Fruit fly (Drosophila melanogaster) whole organism, pupa: ENCODE results near the gene Cyp12a5.
A peak's percentile ranks its signal among the peaks of the same experiment; 100 is the strongest.

ENCODE experiments used
- CG10348 ChIP-seq: fragments of 200-800 bp; sonication (Bioruptor generic); IDR thresholded peaks from 2 replicates; pipeline ENCODE4 v1.3.6; 2022; ENCODE audit warnings: missing biosample characterization, missing genetic modification characterization
- CG12605 ChIP-seq: fragments of 200-800 bp; sonication (Bioruptor generic); IDR thresholded peaks from 2 replicates; pipeline ENCODE4 v1.3.6; 2022; ENCODE audit warnings: missing biosample characterization, missing genetic modification characterization
- CG13204 ChIP-seq: fragments of 200-800 bp; sonication (Bioruptor generic); optimal IDR thresholded peaks from 2 replicates; lab custom pipeline; 2018; ENCODE audit warnings: missing biosample characterization, mild to moderate bottlenecking, missing genetic modification characterization, moderate library complexity
- CG14655 ChIP-seq: fragments of 200-800 bp; sonication (Bioruptor generic); optimal IDR thresholded peaks from 3 replicates; lab custom pipeline; 2017; ENCODE audit warnings: mild to moderate bottlenecking, missing biosample characterization, missing genetic modification reagents, missing genetic modification characterization
- CG15710 ChIP-seq: fragments of 200-800 bp; sonication (Bioruptor generic); optimal IDR thresholded peaks from 2 replicates; lab custom pipeline; 2018; ENCODE audit warnings: missing biosample characterization, mild to moderate bottlenecking, missing genetic modification characterization, moderate library complexity
- CG17806 ChIP-seq: fragments of 200-800 bp; sonication (Bioruptor generic); optimal IDR thresholded peaks from 2 replicates; lab custom pipeline; 2018; ENCODE audit warnings: missing biosample characterization, mild to moderate bottlenecking, missing genetic modification characterization, moderate library complexity
- CG32121 ChIP-seq: fragments of 200-800 bp; sonication (Bioruptor generic); IDR thresholded peaks from 2 replicates; pipeline ENCODE4 v1.3.6; 2022; ENCODE audit warnings: missing biosample characterization, missing genetic modification characterization
- CG34367 ChIP-seq: fragments of 200-800 bp; sonication (Bioruptor generic); optimal IDR thresholded peaks from 2 replicates; lab custom pipeline; 2018; ENCODE audit warnings: missing biosample characterization, mild to moderate bottlenecking, missing genetic modification characterization
- CG4496 ChIP-seq: fragments of 200-800 bp; sonication (Bioruptor generic); IDR thresholded peaks from 3 replicates; pipeline ENCODE4 v1.3.6; 2022; ENCODE audit warnings: missing biosample characterization, missing genetic modification characterization
- CG8159 ChIP-seq: fragments of 200-800 bp; sonication (Bioruptor generic); optimal IDR thresholded peaks from 3 replicates; lab custom pipeline; 2018; ENCODE audit warnings: missing biosample characterization, mild to moderate bottlenecking, missing genetic modification characterization, moderate library complexity
- CG8301 ChIP-seq: fragments of 200-800 bp; sonication (Bioruptor generic); optimal IDR thresholded peaks from 2 replicates; lab custom pipeline; 2018; ENCODE audit warnings: missing biosample characterization, mild to moderate bottlenecking, missing genetic modification characterization
- CG9948 ChIP-seq: fragments of 200-800 bp; sonication (Bioruptor generic); optimal IDR thresholded peaks from 2 replicates; lab custom pipeline; 2018; ENCODE audit warnings: missing biosample characterization, mild to moderate bottlenecking, missing genetic modification characterization, moderate library complexity
- D1 ChIP-seq: fragments of 200-800 bp; sonication (Bioruptor generic); optimal IDR thresholded peaks from 2 replicates; lab custom pipeline; 2018; ENCODE audit warnings: missing biosample characterization, mild to moderate bottlenecking, missing genetic modification characterization, moderate library complexity
- EcR ChIP-seq: fragments of 200-800 bp; sonication (Bioruptor generic); optimal IDR thresholded peaks from 3 replicates; lab custom pipeline; 2019; ENCODE audit warnings: missing biosample characterization, missing genetic modification characterization, mild to moderate bottlenecking, moderate library complexity, missing genetic modification reagents
- Ets98B ChIP-seq: fragments of 200-800 bp; sonication (Bioruptor generic); IDR thresholded peaks from 2 replicates; pipeline ENCODE4 v1.3.6; 2022; ENCODE audit warnings: missing biosample characterization, missing genetic modification characterization
- Pif1A ChIP-seq: fragments of 200-800 bp; sonication (Bioruptor generic); optimal IDR thresholded peaks from 3 replicates; lab custom pipeline; 2016; ENCODE audit warnings: missing biosample characterization, missing genetic modification characterization
- Pif1B ChIP-seq: fragments of 200-800 bp; sonication (Bioruptor generic); optimal IDR thresholded peaks from 3 replicates; lab custom pipeline; 2016; ENCODE audit warnings: missing biosample characterization, missing genetic modification characterization
- Snoo ChIP-seq: fragments of 200-800 bp; sonication (Bioruptor generic); optimal IDR thresholded peaks from 3 replicates; lab custom pipeline; 2017; ENCODE audit warnings: missing biosample characterization, mild to moderate bottlenecking, missing genetic modification characterization, inconsistent platforms
- fd96Ca ChIP-seq: fragments of 200-800 bp; sonication (Bioruptor generic); IDR thresholded peaks from 3 replicates; pipeline ENCODE4 v1.3.6; 2022; ENCODE audit warnings: missing biosample characterization, missing genetic modification characterization
- gl ChIP-seq: fragments of 200-800 bp; sonication (Bioruptor generic); optimal IDR thresholded peaks from 2 replicates; lab custom pipeline; 2018; ENCODE audit warnings: missing biosample characterization, mild to moderate bottlenecking, missing genetic modification characterization
- rn ChIP-seq: fragments of 200-800 bp; sonication (Bioruptor generic); IDR thresholded peaks from 2 replicates; pipeline ENCODE4 v1.3.6; 2022; ENCODE audit warnings: missing biosample characterization, missing genetic modification characterization

Cyp12a5 gene

DNA sequence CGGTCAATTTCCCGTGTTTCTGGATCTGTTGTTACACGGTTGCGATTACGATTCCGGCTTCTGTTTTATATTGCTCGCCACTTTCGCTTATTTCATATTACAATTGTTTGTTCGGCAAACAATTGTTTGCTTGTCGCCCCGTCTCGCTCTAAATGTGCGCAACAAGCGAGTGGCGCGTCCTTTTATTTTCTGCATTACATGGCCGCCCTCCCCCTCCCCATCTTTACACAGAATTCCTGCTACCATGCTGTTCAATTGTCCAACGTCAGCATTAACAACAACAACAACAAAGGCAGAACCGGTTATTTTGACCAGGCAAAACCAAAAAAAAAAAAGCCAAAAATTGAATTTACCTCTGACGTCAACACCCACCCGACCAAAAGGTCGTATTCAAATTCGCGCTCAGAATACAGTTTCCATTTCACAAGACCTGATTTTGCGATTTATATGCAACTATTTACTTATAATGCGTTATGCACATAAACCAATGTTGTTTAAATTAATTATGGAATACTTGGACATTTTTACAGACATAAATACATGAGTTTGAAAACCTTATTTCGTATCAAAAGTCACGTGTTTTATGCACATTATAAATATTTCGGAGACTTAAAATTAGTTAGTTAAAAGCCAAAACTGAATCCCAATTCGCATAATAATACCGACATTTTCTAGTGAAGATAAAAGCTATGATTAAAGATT lies 33.8 kb downstream of the Cyp12a5 start:
- TF ChIP-seq Pif1A (GFP tag; lab: Kevin White, UChicago) (peak; percentile 1), CG13204 (GFP tag; lab: Kevin White, UChicago) (no peak)

dm6 chr3R:19167521-19167920 lies 35.1 kb downstream of the Cyp12a5 start:
- no peak for TF ChIP-seq Ets98B (GFP tag; lab: Robert Waterston, UW)
- no peak for TF ChIP-seq Pif1A (GFP tag; lab: Kevin White, UChicago)

dm6 chr3R:19174512-19174911 lies 42.1 kb downstream of the Cyp12a5 start:
- TF ChIP-seq CG14655 (GFP tag; lab: Kevin White, UChicago) (no peak), CG17806 (tag; lab: Kevin White, UChicago) (no peak), CG13204 (GFP tag; lab: Kevin White, UChicago) (no peak), CG8301 (no peak), CG4496 (GFP tag; lab: Robert Waterston, UW) (no peak), Pif1B (GFP tag; lab: Kevin White, UChicago) (no peak), CG10348 (GFP tag; lab: Robert Waterston, UW) (no peak), D1 (tag; lab: Kevin White, UChicago) (no peak), CG34367 (no peak), CG8159 (no peak), Pif1A (GFP tag; lab: Kevin White, UChicago) (no peak), gl (tag; lab: Kevin White, UChicago) (no peak)

dm6 chr3R:19176700-19177099 lies 44.3 kb downstream of the Cyp12a5 start, which contains the start of gene CG14282:
Gene CG14282, plus strand, starts transcription at chr3R:19177000.
- TF ChIP-seq fd96Ca (no peak), CG15710 (tag; lab: Kevin White, UChicago) (no peak)

dm6 chr3R:19180263-19180893 lies 47.9 kb downstream of the Cyp12a5 start, which contains the start of the genes CG5555 and myd:
Gene CG5555, minus strand, starts transcription at chr3R:19180538.
Gene myd, plus strand, starts transcription at chr3R:19180659.
- TF ChIP-seq CG4496 (GFP tag; lab: Robert Waterston, UW) (peak; percentile 78), CG12605 (GFP tag; lab: Robert Waterston, UW) (peak; percentile 56; the same call in 1 of the 2 replicates), CG8301 (no peak), Snoo (peak; percentile 58), Ets98B (GFP tag; lab: Robert Waterston, UW) (peak; percentile 74), CG8159 (no peak), CG17806 (tag; lab: Kevin White, UChicago) (no peak), gl (tag; lab: Kevin White, UChicago) (no peak), Pif1B (GFP tag; lab: Kevin White, UChicago) (peak; percentile 67), Pif1A (GFP tag; lab: Kevin White, UChicago) (peak; percentile 67), CG15710 (tag; lab: Kevin White, UChicago) (peak; percentile 49), CG32121 (GFP tag; lab: Robert Waterston, UW) (peak; percentile 64; the same call in 1 of the 2 replicates), fd96Ca (peak; percentile 59; the same call in 1 of the 3 replicates), CG9948 (tag; lab: Kevin White, UChicago) (peak; percentile 7), EcR (GFP tag; lab: Kevin White, UChicago) (peak; percentile 51), rn (no peak)

DNA sequence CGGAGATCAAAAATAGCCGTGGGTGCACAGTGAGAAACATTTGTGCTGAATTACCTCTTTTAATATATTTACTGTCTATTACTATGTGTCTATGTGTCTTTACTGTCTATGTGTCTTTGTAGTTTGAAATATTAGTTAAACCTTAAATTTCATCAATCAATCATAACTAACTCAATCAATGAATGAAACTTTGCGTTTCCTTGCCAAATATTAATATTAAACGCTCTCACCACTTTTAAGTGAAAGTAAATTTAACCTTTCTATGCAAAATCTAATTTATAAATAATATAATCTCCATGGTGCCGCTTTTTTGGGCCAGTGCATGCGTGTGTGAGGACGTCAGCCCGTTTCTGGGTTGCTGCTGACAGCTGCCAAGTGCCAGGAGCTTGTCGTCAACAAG lies 48.8 kb downstream of the Cyp12a5 start:
- TF ChIP-seq Snoo (peak; percentile 17), rn (peak; percentile 44; the same call in 1 of the 2 replicates), CG32121 (GFP tag; lab: Robert Waterston, UW) (peak; percentile 73; the same call in 1 of the 2 replicates), fd96Ca (no peak), CG10348 (GFP tag; lab: Robert Waterston, UW) (peak; percentile 45; the same call in 1 of the 2 replicates), gl (tag; lab: Kevin White, UChicago) (no peak), CG8301 (peak; percentile 83), CG9948 (tag; lab: Kevin White, UChicago) (peak; percentile 77), CG14655 (GFP tag; lab: Kevin White, UChicago) (peak; percentile 88), CG13204 (GFP tag; lab: Kevin White, UChicago) (peak; percentile 29), CG15710 (tag; lab: Kevin White, UChicago) (peak; percentile 74), CG17806 (tag; lab: Kevin White, UChicago) (peak; percentile 72), CG34367 (peak; percentile 62), CG4496 (GFP tag; lab: Robert Waterston, UW) (0 out of 3 replicates have a peak, but pooled peaks have one; percentile 27), Pif1A (GFP tag; lab: Kevin White, UChicago) (peak; percentile 71), Ets98B (GFP tag; lab: Robert Waterston, UW) (peak; percentile 41), Pif1B (GFP tag; lab: Kevin White, UChicago) (peak; percentile 47), CG12605 (GFP tag; lab: Robert Waterston, UW) (no peak), D1 (tag; lab: Kevin White, UChicago) (no peak), CG8159 (peak; percentile 81), EcR (GFP tag; lab: Kevin White, UChicago) (no peak)
- TF ChIP-seq, all 21 proteins: peak for 16
